Worm (Caenorhabditis elegans) whole organism, L3 larva: Measurements from ENCODE around the gene egl-4.

Experiments used
- ZK546.5 ChIP-seq: sonication (generic microtip); optimal IDR thresholded peaks from 2 replicates; lab custom pipeline; 2017; ENCODE audit warnings: missing biosample characterization, missing genetic modification characterization
- aly-2 ChIP-seq: fragments of 150-350 bp; optimal IDR thresholded peaks from 2 replicates; lab custom pipeline; 2014; ENCODE audit warnings: missing biosample characterization, missing genetic modification characterization
- ama-1 ChIP-seq: fragments of 150-350 bp; optimal IDR thresholded peaks from 2 replicates; lab custom pipeline; 2018
- ceh-28 ChIP-seq: fragments of 150-350 bp; optimal IDR thresholded peaks from 2 replicates; lab custom pipeline; 2014; ENCODE audit warnings: missing biosample characterization, missing genetic modification reagents, missing genetic modification characterization
- ceh-9 ChIP-seq: sonication (generic microtip); optimal IDR thresholded peaks from 2 replicates; lab custom pipeline; 2018; ENCODE audit warnings: missing biosample characterization, missing genetic modification characterization
- daf-12 ChIP-seq: fragments of 150-350 bp; optimal IDR thresholded peaks from 2 replicates; lab custom pipeline; 2014; ENCODE audit warnings: missing biosample characterization, missing genetic modification reagents, missing genetic modification characterization
- egl-27 ChIP-seq: sonication (generic microtip); optimal IDR thresholded peaks from 4 replicates; lab custom pipeline; 2017; ENCODE audit warnings: missing biosample characterization, missing genetic modification reagents, missing genetic modification characterization
- egl-5 ChIP-seq: fragments of 150-350 bp; optimal IDR thresholded peaks from 2 replicates; lab custom pipeline; 2017; ENCODE audit warnings: missing biosample characterization, missing genetic modification reagents, missing genetic modification characterization, inconsistent platforms
- elt-1 ChIP-seq: fragments of 150-350 bp; optimal IDR thresholded peaks from 2 replicates; lab custom pipeline; 2014; ENCODE audit warnings: missing biosample characterization, missing genetic modification characterization
- elt-2 ChIP-seq: sonication (generic microtip); optimal IDR thresholded peaks from 2 replicates; lab custom pipeline; 2016; ENCODE audit warnings: missing genetic modification reagents, mild to moderate bottlenecking, missing genetic modification characterization, missing compliant biosample characterization
- fkh-10 ChIP-seq: sonication (generic microtip); optimal IDR thresholded peaks from 2 replicates; lab custom pipeline; 2017; ENCODE audit warnings: missing biosample characterization, missing genetic modification reagents, missing genetic modification characterization
- fkh-2 ChIP-seq: fragments of 150-350 bp; optimal IDR thresholded peaks from 2 replicates; lab custom pipeline; 2014; ENCODE audit warnings: missing biosample characterization, missing genetic modification reagents, missing genetic modification characterization
- fos-1 ChIP-seq: fragments of 150-350 bp; optimal IDR thresholded peaks from 2 replicates; lab custom pipeline; 2014; ENCODE audit warnings: missing biosample characterization, missing genetic modification characterization
- lsy-12 ChIP-seq: sonication (generic microtip); optimal IDR thresholded peaks from 2 replicates; lab custom pipeline; 2016; ENCODE audit warnings: mild to moderate bottlenecking, missing genetic modification characterization, missing compliant biosample characterization
- mml-1 ChIP-seq: fragments of 150-350 bp; sonication (generic microtip); optimal IDR thresholded peaks from 3 replicates; lab custom pipeline; 2014; ENCODE audit warnings: missing biosample characterization, missing genetic modification characterization
- nfya-1 ChIP-seq: sonication (generic microtip); optimal IDR thresholded peaks from 2 replicates; lab custom pipeline; 2017; ENCODE audit warnings: missing genetic modification characterization, mild to moderate bottlenecking, missing compliant biosample characterization, antibody characterized with exemption, moderate library complexity; ENCODE audit not compliant: insufficient read depth
- nhr-12 ChIP-seq: fragments of 150-350 bp; optimal IDR thresholded peaks from 2 replicates; lab custom pipeline; 2014; ENCODE audit warnings: missing biosample characterization, missing genetic modification characterization
- nhr-23 ChIP-seq: fragments of 150-350 bp; optimal IDR thresholded peaks from 2 replicates; lab custom pipeline; 2014; ENCODE audit warnings: missing biosample characterization, missing genetic modification reagents, missing genetic modification characterization
- nhr-25 ChIP-seq: sonication (generic microtip); optimal IDR thresholded peaks from 2 replicates; lab custom pipeline; 2017; ENCODE audit warnings: missing biosample characterization, missing genetic modification characterization
- nhr-43 ChIP-seq: sonication (generic microtip); optimal IDR thresholded peaks from 2 replicates; lab custom pipeline; 2016; ENCODE audit warnings: mild to moderate bottlenecking, missing genetic modification characterization, missing compliant biosample characterization; ENCODE audit not compliant: poor library complexity, severe bottlenecking
- nhr-67 ChIP-seq: fragments of 150-350 bp; optimal IDR thresholded peaks from 2 replicates; lab custom pipeline; 2014; ENCODE audit warnings: missing biosample characterization, missing genetic modification characterization
- nhr-76 ChIP-seq: fragments of 150-350 bp; sonication (generic microtip); optimal IDR thresholded peaks from 5 replicates; lab custom pipeline; 2014; ENCODE audit warnings: missing biosample characterization, missing genetic modification characterization
- pha-4 ChIP-seq: fragments of 150-350 bp; optimal IDR thresholded peaks from 2 replicates; lab custom pipeline; 2014; ENCODE audit warnings: missing biosample characterization, missing genetic modification reagents, missing genetic modification characterization
- skn-1 ChIP-seq: fragments of 150-350 bp; optimal IDR thresholded peaks from 2 replicates; lab custom pipeline; 2014; ENCODE audit warnings: missing biosample characterization, missing genetic modification characterization
- tbx-2 ChIP-seq: sonication (generic microtip); optimal IDR thresholded peaks from 2 replicates; lab custom pipeline; 2016; ENCODE audit warnings: mild to moderate bottlenecking, missing genetic modification characterization, missing compliant biosample characterization
- unc-62 ChIP-seq: fragments of 150-350 bp; sonication (generic microtip); optimal IDR thresholded peaks from 4 replicates; lab custom pipeline; 2014; ENCODE audit warnings: missing biosample characterization, missing genetic modification reagents, missing genetic modification characterization
- zag-1 ChIP-seq: fragments of 150-350 bp; optimal IDR thresholded peaks from 2 replicates; lab custom pipeline; 2014; ENCODE audit warnings: missing biosample characterization, missing genetic modification characterization
- ztf-11 ChIP-seq: fragments of 150-350 bp; optimal IDR thresholded peaks from 2 replicates; lab custom pipeline; 2014; ENCODE audit warnings: missing biosample characterization, missing genetic modification characterization
- ztf-4 ChIP-seq: fragments of 150-350 bp; optimal IDR thresholded peaks from 2 replicates; lab custom pipeline; 2014; ENCODE audit warnings: missing biosample characterization, missing genetic modification characterization

Gene egl-4

DNA sequence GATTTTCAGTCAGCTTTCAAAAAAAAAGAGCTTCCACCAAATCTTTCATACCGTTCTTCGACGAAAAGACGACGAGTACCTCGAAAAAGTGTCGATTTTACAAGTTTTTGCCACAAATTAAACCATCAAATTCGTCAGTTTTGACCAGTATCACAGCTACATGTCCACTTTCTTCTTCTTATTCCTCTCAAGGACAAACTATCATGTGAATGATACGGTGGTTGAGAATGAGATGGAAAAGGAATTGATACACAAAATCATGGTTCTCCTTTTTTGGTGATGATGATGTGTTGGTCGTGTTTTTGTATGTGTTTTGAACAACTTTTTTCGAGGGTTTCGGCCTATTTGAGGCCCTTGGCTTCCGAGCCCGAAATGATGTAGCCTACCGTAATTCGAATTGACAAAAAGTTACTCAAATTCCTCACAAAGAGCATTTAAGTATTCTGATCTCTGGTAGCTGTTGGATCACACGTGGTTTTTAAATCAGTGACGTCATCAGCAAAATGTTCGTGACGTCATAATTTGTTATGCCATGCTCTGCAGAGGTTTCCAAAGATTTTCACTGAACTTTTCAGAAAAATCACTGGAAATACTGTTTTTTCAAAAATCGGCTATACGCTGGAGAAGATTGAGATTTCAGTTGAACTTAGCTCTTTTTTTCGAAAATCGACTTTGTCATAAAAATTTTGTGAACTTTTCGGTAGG is 20.2 kb downstream of the egl-4 start:
- TF ChIP-seq nhr-25 (tag; lab: Kevin White, UChicago) = peak; percentile 59
- TF ChIP-seq ztf-11 (tag; lab: Kevin White, UChicago) = no peak
- no peak for TF ChIP-seq ceh-9 (tag; lab: Kevin White, UChicago)

ce11 chrIV:1868981-1869380 is 21.1 kb downstream of the egl-4 start:
- TF ChIP-seq nhr-12 (no peak), ZK546.5 (tag; lab: Kevin White, UChicago) (no peak), ztf-11 (tag; lab: Kevin White, UChicago) (no peak), aly-2 (no peak), nhr-25 (tag; lab: Kevin White, UChicago) (peak; percentile 33), ztf-4 (tag; lab: Kevin White, UChicago) (no peak), pha-4 (tag; lab: Kevin White, UChicago) (no peak), elt-1 (tag; lab: Kevin White, UChicago) (peak; percentile 77)

DNA sequence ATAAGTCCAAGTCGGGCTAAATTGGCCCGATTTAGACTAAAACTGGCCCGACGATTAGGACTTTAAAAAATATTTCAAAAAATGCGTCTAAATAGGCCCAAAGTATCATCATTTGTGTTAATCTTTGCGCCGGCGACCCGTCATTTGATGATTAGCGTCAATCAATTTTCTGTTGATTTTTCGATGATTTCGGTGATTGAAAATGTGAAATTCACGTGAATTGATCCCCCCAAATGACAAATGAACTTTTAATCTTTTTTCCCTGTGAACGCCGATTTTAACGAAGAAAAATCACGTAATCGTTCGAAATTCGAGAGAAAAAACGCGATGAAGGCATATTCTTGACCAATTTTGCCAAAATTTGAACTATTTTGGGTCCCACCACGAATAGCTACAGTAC is 24.2 kb downstream of the egl-4 start:
- peak; percentile 9 for TF ChIP-seq nhr-43 (tag; lab: Kevin White, UChicago)
- TF ChIP-seq lsy-12 (tag; lab: Kevin White, UChicago) = no peak

- TF ChIP-seq fos-1 (tag; lab: Kevin White, UChicago) = no peak
- no peak for TF ChIP-seq egl-27 (tag; lab: Kevin White, UChicago)
- TF ChIP-seq fkh-2 = no peak
Measured at ce11 chrIV:1878501-1878900, 30.6 kb downstream of the egl-4 start.

ce11 chrIV:1891586-1891985 is 43.7 kb downstream of the egl-4 start:
- TF ChIP-seq zag-1 (tag; lab: Kevin White, UChicago) (no peak), ceh-28 (peak; percentile 41), nhr-25 (tag; lab: Kevin White, UChicago) (peak; percentile 11)
- TF ChIP-seq, all 47 proteins: peak for 2

- peak; percentile 62 for TF ChIP-seq nfya-1
- TF ChIP-seq fkh-2 = no peak
Measured at ce11 chrIV:1892638-1893037, 44.8 kb downstream of the egl-4 start.

- TF ChIP-seq ZK546.5 (tag; lab: Kevin White, UChicago) = no peak
- no peak for TF ChIP-seq fos-1 (tag; lab: Kevin White, UChicago)
- TF ChIP-seq egl-5 (tag; lab: Kevin White, UChicago) = no peak
- no peak for TF ChIP-seq nhr-23 (tag; lab: Kevin White, UChicago)
- TF ChIP-seq tbx-2 (tag; lab: Kevin White, UChicago) = no peak
- no peak for TF ChIP-seq unc-62
- TF ChIP-seq nhr-67 (tag; lab: Kevin White, UChicago) = no peak
- no peak for TF ChIP-seq daf-12
- no peak for TF ChIP-seq ceh-28
- no peak for TF ChIP-seq mml-1 (tag; lab: Kevin White, UChicago)
- TF ChIP-seq nhr-76 (tag; lab: Kevin White, UChicago) = no peak
- TF ChIP-seq skn-1 (tag; lab: Kevin White, UChicago) = no peak
- TF ChIP-seq ztf-11 (tag; lab: Kevin White, UChicago) = no peak
- TF ChIP-seq elt-2 (tag; lab: Kevin White, UChicago) = no peak
- TF ChIP-seq fkh-10 (GFP tag; lab: Kevin White, UChicago) = no peak
- TF ChIP-seq ama-1 (lab: Kevin White, UChicago) = no peak
- no peak for TF ChIP-seq egl-27 (tag; lab: Kevin White, UChicago)
Measured at ce11 chrIV:1895024-1895423, 47.2 kb downstream of the egl-4 start.
